Worm (Caenorhabditis elegans): ENCODE results near the gene T24H10.4.

The T24H10.4 gene

DNA sequence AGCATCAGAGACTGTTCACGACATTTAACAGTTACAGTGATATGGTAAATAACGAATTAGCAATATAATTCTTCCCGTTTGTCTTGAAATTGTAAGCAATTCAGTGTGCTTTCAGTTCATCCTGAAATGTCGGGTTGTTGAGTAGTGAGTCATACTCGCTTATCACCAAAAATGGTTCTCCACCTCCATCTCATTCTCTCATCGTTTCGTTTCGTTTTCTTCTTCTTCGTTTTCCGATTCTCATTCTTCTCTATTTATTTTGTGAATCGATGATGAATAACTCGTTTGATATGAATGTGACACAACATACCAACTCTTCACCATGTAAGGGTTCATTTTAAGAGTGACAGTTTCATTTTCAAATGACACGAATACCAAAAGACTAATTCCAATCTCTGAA lies 7.1 kb downstream of the T24H10.4 start:
- TF ChIP-seq hmg-1.1 (GFP tag; IDR thresholded peaks at IDR 0.05) (no peak), mdt-29 (GFP tag; IDR thresholded peaks at IDR 0.05) (no peak), ZK337.2 (GFP tag; IDR thresholded peaks at IDR 0.05) (no peak), madf-5 (GFP tag; IDR thresholded peaks at IDR 0.05) (no peak), tra-1 (GFP tag; IDR thresholded peaks at IDR 0.05) (no peak), lin-15B (tag; optimal IDR thresholded peaks at IDR 0.05) (no peak), F37D6.2 (tag; optimal IDR thresholded peaks at IDR 0.05) (no peak), spr-1 (tag; optimal IDR thresholded peaks at IDR 0.05) (no peak), F26F4.8 (GFP tag; conservative IDR thresholded peaks at IDR 0.05) (no peak), daf-19 (GFP tag; conservative IDR thresholded peaks at IDR 0.05) (no peak), Y105C5A.15 (GFP tag; IDR thresholded peaks at IDR 0.05) (no peak), arid-1 (GFP tag; conservative IDR thresholded peaks at IDR 0.05) (no peak), dmd-6 (GFP tag; IDR thresholded peaks at IDR 0.05) (peak; percentile 59), nhr-48 (tag; optimal IDR thresholded peaks at IDR 0.05) (no peak), snpc-1.2 (GFP tag; IDR thresholded peaks at IDR 0.05) (no peak), vab-7 (GFP tag; IDR thresholded peaks at IDR 0.05) (no peak), gei-8 (GFP tag; optimal IDR thresholded peaks at IDR 0.05) (no peak), ceh-44 (GFP tag; IDR thresholded peaks at IDR 0.05) (no peak), nhr-25 (tag; optimal IDR thresholded peaks at IDR 0.05; ENCODE audit: borderline replicate concordance, insufficient read depth) (no peak), daf-8 (GFP tag; IDR thresholded peaks at IDR 0.05) (no peak), dmd-8 (GFP tag; IDR thresholded peaks at IDR 0.05) (no peak), mxl-3 (GFP tag; optimal IDR thresholded peaks at IDR 0.05) (peak; percentile 27), ama-1 (optimal IDR thresholded peaks at IDR 0.05) (no peak), nhr-41 (GFP tag; IDR thresholded peaks at IDR 0.05) (no peak), lin-1 (GFP tag; IDR thresholded peaks at IDR 0.05) (no peak), hlh-11 (tag; optimal IDR thresholded peaks at IDR 0.05) (peak; percentile 40), mes-2 (tag; optimal IDR thresholded peaks at IDR 0.05; ENCODE audit: poor library complexity, severe bottlenecking) (no peak), daf-16 (GFP tag; optimal IDR thresholded peaks at IDR 0.05) (no peak), daf-16 (tag; optimal IDR thresholded peaks at IDR 0.05) (peak; percentile 41), T26A8.4 (GFP tag; IDR thresholded peaks at IDR 0.05) (no peak), set-16 (GFP tag; IDR thresholded peaks at IDR 0.05) (no peak), saeg-2 (GFP tag; IDR thresholded peaks at IDR 0.05) (no peak), nhr-28 (tag; optimal IDR thresholded peaks at IDR 0.05) (peak; percentile 74), nhr-6 (tag; optimal IDR thresholded peaks at IDR 0.05) (peak; percentile 66), nhr-77 (tag; optimal IDR thresholded peaks at IDR 0.05) (peak; percentile 22), F44E2.7 (GFP tag; IDR thresholded peaks at IDR 0.05) (no peak), skn-1 (tag; optimal IDR thresholded peaks at IDR 0.05) (no peak), attf-4 (tag; optimal IDR thresholded peaks at IDR 0.05) (no peak), nhr-10 (tag; optimal IDR thresholded peaks at IDR 0.05) (no peak), F49E8.2 (tag; optimal IDR thresholded peaks at IDR 0.05; ENCODE audit: borderline replicate concordance) (no peak), ztf-7 (tag; optimal IDR thresholded peaks at IDR 0.05) (no peak), lin-13 (GFP tag; optimal IDR thresholded peaks at IDR 0.05) (no peak), duxl-1 (tag; optimal IDR thresholded peaks at IDR 0.05; ENCODE audit: poor library complexity) (no peak), ceh-62 (tag; optimal IDR thresholded peaks at IDR 0.05) (no peak), ceh-20 (GFP tag; IDR thresholded peaks at IDR 0.05) (no peak), mep-1 (tag; optimal IDR thresholded peaks at IDR 0.05) (peak; percentile 9), nhr-237 (tag; optimal IDR thresholded peaks at IDR 0.05) (no peak), dpl-1 (GFP tag; optimal IDR thresholded peaks at IDR 0.05) (no peak), lin-29 (GFP tag; IDR thresholded peaks at IDR 0.05) (no peak), php-3 (GFP tag; IDR thresholded peaks at IDR 0.05) (0 out of 2 replicates have a peak, but pooled peaks have one; percentile 35), unc-62 (GFP tag; optimal IDR thresholded peaks at IDR 0.05 in 1 of 2) (peak in 1 of 2 experiments; percentile 43), unc-62 (tag; optimal IDR thresholded peaks at IDR 0.05) (no peak), lin-39 (tag; optimal IDR thresholded peaks at IDR 0.05) (no peak)

Data from whole organism, L4 larva.